Worm (Caenorhabditis elegans): ENCODE measurements around the gene F18A11.5.

DNA sequence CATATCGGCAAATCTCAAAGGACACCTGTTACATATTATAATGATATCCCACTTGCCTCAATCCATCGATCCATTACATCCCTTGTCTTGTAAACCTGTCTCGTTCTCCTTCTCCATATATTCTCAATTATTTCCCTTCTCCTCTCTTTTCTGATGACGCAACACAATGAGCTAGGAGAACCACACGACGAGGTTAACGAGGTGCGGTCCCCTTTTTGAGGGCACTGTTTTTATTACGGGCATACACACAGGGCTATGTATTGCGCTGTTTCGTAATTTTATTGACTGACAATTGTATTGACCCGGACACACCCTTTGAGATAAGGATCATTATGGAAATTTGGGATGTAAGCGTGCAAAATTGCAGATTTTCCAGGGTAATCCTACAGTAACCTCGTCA lies 35.4 kb downstream of the F18A11.5 start:
- TF ChIP-seq cog-1 (tag; optimal IDR thresholded peaks at IDR 0.05), result no peak
- no peak for TF ChIP-seq flt-1 (GFP tag; IDR thresholded peaks at IDR 0.05)
- no peak for TF ChIP-seq ztf-29 (GFP tag; IDR thresholded peaks at IDR 0.05)
- no peak for TF ChIP-seq med-1 (GFP tag; optimal IDR thresholded peaks at IDR 0.05; ENCODE audit: insufficient read depth)

All from whole organism, midembryonic.